Fruit fly (Drosophila melanogaster) whole organism, prepupa: ENCODE data around the gene Mical.

Experiments
- Blimp-1 ChIP-seq: fragments of 200-800 bp; sonication (Bioruptor generic); optimal IDR thresholded peaks from 3 replicates; lab custom pipeline; 2017; ENCODE audit warnings: missing biosample characterization, missing genetic modification characterization, mild to moderate bottlenecking, moderate library complexity, missing genetic modification reagents
- CG10631 ChIP-seq: fragments of 200-800 bp; sonication (Bioruptor generic); optimal IDR thresholded peaks from 2 replicates; lab custom pipeline; 2016; ENCODE audit warnings: missing biosample characterization, missing genetic modification characterization
- CG10669 ChIP-seq: fragments of 200-800 bp; sonication (Bioruptor generic); optimal IDR thresholded peaks from 3 replicates; lab custom pipeline; 2018; ENCODE audit warnings: missing biosample characterization, mild to moderate bottlenecking, missing genetic modification characterization, moderate library complexity
- CG11294 ChIP-seq: fragments of 200-800 bp; sonication (Bioruptor generic); IDR thresholded peaks from 2 replicates; pipeline ENCODE4 v1.3.6; 2022; ENCODE audit warnings: missing biosample characterization, missing genetic modification characterization
- CG11762 ChIP-seq: fragments of 200-800 bp; sonication (Bioruptor generic); optimal IDR thresholded peaks from 3 replicates; lab custom pipeline; 2016; ENCODE audit warnings: missing biosample characterization, missing genetic modification characterization; ENCODE audit not compliant: insufficient read depth
- CG11902 ChIP-seq: fragments of 200-800 bp; sonication (Bioruptor generic); optimal IDR thresholded peaks from 3 replicates; lab custom pipeline; 2016; ENCODE audit warnings: missing biosample characterization, missing genetic modification characterization
- CG15336 ChIP-seq: fragments of 200-800 bp; sonication (Bioruptor generic); IDR thresholded peaks from 2 replicates; pipeline ENCODE4 v1.3.6; 2022; ENCODE audit warnings: missing biosample characterization, missing genetic modification characterization
- CG1621 ChIP-seq: fragments of 200-800 bp; sonication (Bioruptor generic); optimal IDR thresholded peaks from 3 replicates; lab custom pipeline; 2018; ENCODE audit warnings: missing biosample characterization, mild to moderate bottlenecking, missing genetic modification characterization
- CG16779 ChIP-seq: fragments of 200-800 bp; sonication (Bioruptor generic); optimal IDR thresholded peaks from 3 replicates; lab custom pipeline; 2017; ENCODE audit warnings: missing biosample characterization, mild to moderate bottlenecking, missing genetic modification characterization
- CG31627 ChIP-seq: fragments of 200-800 bp; sonication (Bioruptor generic); optimal IDR thresholded peaks from 3 replicates; lab custom pipeline; 2016; ENCODE audit warnings: missing biosample characterization, missing genetic modification characterization
- CG32006 ChIP-seq: fragments of 200-800 bp; sonication (Bioruptor generic); optimal IDR thresholded peaks from 3 replicates; lab custom pipeline; 2017; ENCODE audit warnings: missing biosample characterization, mild to moderate bottlenecking, missing genetic modification characterization
- CG34406 ChIP-seq: fragments of 200-800 bp; sonication (Bioruptor generic); optimal IDR thresholded peaks from 3 replicates; lab custom pipeline; 2016; ENCODE audit warnings: missing biosample characterization, missing genetic modification characterization
- CG3919 ChIP-seq: fragments of 200-800 bp; sonication (Bioruptor generic); optimal IDR thresholded peaks from 3 replicates; lab custom pipeline; 2016; ENCODE audit warnings: missing biosample characterization, missing genetic modification characterization
- CG4318 ChIP-seq: fragments of 200-800 bp; sonication (Bioruptor generic); optimal IDR thresholded peaks from 3 replicates; lab custom pipeline; 2017; ENCODE audit warnings: missing biosample characterization, mild to moderate bottlenecking, missing genetic modification characterization
- CG6163 ChIP-seq: fragments of 200-800 bp; sonication (Bioruptor generic); IDR thresholded peaks from 3 replicates; pipeline ENCODE4 v1.3.6; 2022; ENCODE audit warnings: missing biosample characterization, missing genetic modification characterization
- CG6276 ChIP-seq: fragments of 200-800 bp; sonication (Bioruptor generic); optimal IDR thresholded peaks from 2 replicates; lab custom pipeline; 2017; ENCODE audit warnings: missing biosample characterization, mild to moderate bottlenecking, missing genetic modification characterization
- CG6792 ChIP-seq: fragments of 200-800 bp; sonication (Bioruptor generic); optimal IDR thresholded peaks from 3 replicates; lab custom pipeline; 2016; ENCODE audit warnings: missing biosample characterization, missing genetic modification characterization
- CG6808 ChIP-seq: fragments of 200-800 bp; sonication (Bioruptor generic); optimal IDR thresholded peaks from 3 replicates; lab custom pipeline; 2017; ENCODE audit warnings: missing biosample characterization, missing genetic modification characterization, mild to moderate bottlenecking, moderate library complexity, missing genetic modification reagents
- CG6854 ChIP-seq: fragments of 200-800 bp; sonication (Bioruptor generic); optimal IDR thresholded peaks from 2 replicates; lab custom pipeline; 2017; ENCODE audit warnings: missing biosample characterization, mild to moderate bottlenecking, missing genetic modification characterization
- CG7368 ChIP-seq: fragments of 200-800 bp; sonication (Bioruptor generic); optimal IDR thresholded peaks from 3 replicates; lab custom pipeline; 2016; ENCODE audit warnings: missing biosample characterization, missing genetic modification characterization
- CG8119 ChIP-seq: fragments of 200-800 bp; sonication (Bioruptor generic); IDR thresholded peaks from 3 replicates; pipeline ENCODE4 v1.3.6; 2022; ENCODE audit warnings: missing biosample characterization, missing genetic modification characterization
- CG8319 ChIP-seq: fragments of 200-800 bp; sonication (Bioruptor generic); optimal IDR thresholded peaks from 3 replicates; lab custom pipeline; 2016; ENCODE audit warnings: missing biosample characterization, missing genetic modification characterization
- CG9139 ChIP-seq: fragments of 200-800 bp; sonication (Bioruptor generic); optimal IDR thresholded peaks from 3 replicates; lab custom pipeline; 2017; ENCODE audit warnings: missing biosample characterization, mild to moderate bottlenecking, missing genetic modification characterization
- Eip75B ChIP-seq: fragments of 200-800 bp; sonication (Bioruptor generic); optimal IDR thresholded peaks from 3 replicates; lab custom pipeline; 2016; ENCODE audit warnings: missing biosample characterization, missing genetic modification characterization
- Eip78C ChIP-seq: fragments of 200-800 bp; sonication (Bioruptor generic); peaks from one replicate; lab custom pipeline; 2016; ENCODE audit warnings: missing biosample characterization, missing genetic modification characterization
- Eip93F ChIP-seq: fragments of 200-800 bp; sonication (Bioruptor generic); optimal IDR thresholded peaks from 2 replicates; lab custom pipeline; 2016; ENCODE audit warnings: missing biosample characterization, mild to moderate bottlenecking, missing genetic modification characterization
- Ets21C ChIP-seq: fragments of 200-800 bp; sonication (Bioruptor generic); optimal IDR thresholded peaks from 3 replicates; lab custom pipeline; 2016; ENCODE audit warnings: missing biosample characterization, missing genetic modification characterization
- Ets96B ChIP-seq: fragments of 200-800 bp; optimal IDR thresholded peaks from 2 replicates; lab custom pipeline; 2019; ENCODE audit warnings: missing biosample characterization, mild to moderate bottlenecking, missing genetic modification characterization, moderate library complexity
- Gug ChIP-seq: fragments of 200-800 bp; sonication (Bioruptor generic); IDR thresholded peaks from 2 replicates; pipeline ENCODE4 v1.3.6; 2022; ENCODE audit warnings: missing biosample characterization, missing genetic modification characterization
- Hr38 ChIP-seq: sonication (Bioruptor generic); optimal IDR thresholded peaks from 2 replicates; lab custom pipeline; 2016; ENCODE audit warnings: missing biosample characterization, missing genetic modification characterization
- Hr4 ChIP-seq: fragments of 200-800 bp; sonication (Bioruptor generic); optimal IDR thresholded peaks from 3 replicates; lab custom pipeline; 2016; ENCODE audit warnings: missing biosample characterization, missing genetic modification characterization
- Lpt ChIP-seq: fragments of 200-800 bp; sonication (Bioruptor generic); optimal IDR thresholded peaks from 3 replicates; lab custom pipeline; 2016; ENCODE audit warnings: missing biosample characterization, missing genetic modification characterization
- Met ChIP-seq: fragments of 200-800 bp; sonication (Bioruptor generic); optimal IDR thresholded peaks from 3 replicates; lab custom pipeline; 2016; ENCODE audit warnings: missing biosample characterization, missing genetic modification characterization
- OdsH ChIP-seq: fragments of 200-800 bp; sonication (Bioruptor generic); optimal IDR thresholded peaks from 3 replicates; lab custom pipeline; 2016; ENCODE audit warnings: missing biosample characterization, missing genetic modification characterization
- Smox ChIP-seq: fragments of 200-800 bp; sonication (Bioruptor generic); optimal IDR thresholded peaks from 3 replicates; lab custom pipeline; 2016; ENCODE audit warnings: missing biosample characterization, missing genetic modification characterization
- Sox102F ChIP-seq: fragments of 200-800 bp; sonication (Bioruptor generic); optimal IDR thresholded peaks from 2 replicates; lab custom pipeline; 2016; ENCODE audit warnings: missing biosample characterization, mild to moderate bottlenecking, missing genetic modification characterization
- Sox14 ChIP-seq: fragments of 200-800 bp; sonication (Bioruptor generic); optimal IDR thresholded peaks from 3 replicates; lab custom pipeline; 2016; ENCODE audit warnings: missing biosample characterization, missing genetic modification characterization
- achi ChIP-seq: fragments of 200-800 bp; sonication (Bioruptor generic); optimal IDR thresholded peaks from 3 replicates; lab custom pipeline; 2016; ENCODE audit warnings: missing biosample characterization, missing genetic modification characterization
- cyc ChIP-seq: fragments of 200-800 bp; sonication (Bioruptor generic); optimal IDR thresholded peaks from 3 replicates; lab custom pipeline; 2016; ENCODE audit warnings: missing biosample characterization, missing genetic modification characterization
- esn ChIP-seq: fragments of 200-800 bp; sonication (Bioruptor generic); optimal IDR thresholded peaks from 2 replicates; lab custom pipeline; 2016; ENCODE audit warnings: missing biosample characterization, mild to moderate bottlenecking, missing genetic modification characterization, moderate library complexity
- fd85E ChIP-seq: fragments of 200-800 bp; sonication (Bioruptor generic); optimal IDR thresholded peaks from 3 replicates; lab custom pipeline; 2016; ENCODE audit warnings: missing biosample characterization, missing genetic modification characterization
- fkh ChIP-seq: fragments of 200-800 bp; sonication (Bioruptor generic); optimal IDR thresholded peaks from 3 replicates; lab custom pipeline; 2017; ENCODE audit warnings: missing biosample characterization, mild to moderate bottlenecking, missing genetic modification characterization, moderate library complexity
- lz ChIP-seq: fragments of 200-800 bp; sonication (Bioruptor generic); optimal IDR thresholded peaks from 3 replicates; lab custom pipeline; 2016; ENCODE audit warnings: missing biosample characterization, missing genetic modification characterization
- net ChIP-seq: fragments of 200-800 bp; sonication (Bioruptor generic); optimal IDR thresholded peaks from 3 replicates; lab custom pipeline; 2016; ENCODE audit warnings: missing biosample characterization, missing genetic modification characterization
- pdm3 ChIP-seq: fragments of 200-800 bp; sonication (Bioruptor generic); optimal IDR thresholded peaks from 3 replicates; lab custom pipeline; 2016; ENCODE audit warnings: missing biosample characterization, missing genetic modification characterization
- salr ChIP-seq, 2 experiments: fragments of 200-800 bp; sonication (Bioruptor generic); optimal IDR thresholded peaks; 3 replicates each; lab custom pipeline; 2016 to 2018; ENCODE audit warnings: missing biosample characterization in 2 of 2, missing genetic modification characterization in 2 of 2, mild to moderate bottlenecking in 1 of 2
- spab ChIP-seq: fragments of 200-800 bp; sonication (Bioruptor generic); optimal IDR thresholded peaks from 2 replicates; lab custom pipeline; 2017; ENCODE audit warnings: missing biosample characterization, mild to moderate bottlenecking, missing genetic modification characterization, missing genetic modification reagents
- svp ChIP-seq: fragments of 200-800 bp; sonication (Bioruptor generic); peaks from one replicate; lab custom pipeline; 2016; ENCODE audit warnings: missing biosample characterization, missing genetic modification characterization
- topi ChIP-seq: fragments of 200-800 bp; sonication (Bioruptor generic); optimal IDR thresholded peaks from 3 replicates; lab custom pipeline; 2016; ENCODE audit warnings: missing biosample characterization, missing genetic modification characterization
- vri ChIP-seq: fragments of 200-800 bp; sonication (Bioruptor generic); optimal IDR thresholded peaks from 3 replicates; lab custom pipeline; 2016; ENCODE audit warnings: missing biosample characterization, mild to moderate bottlenecking, missing genetic modification characterization

Gene Mical

dm6 chr3R:10083077-10083476, 40.4 kb upstream of the Mical start:
- TF ChIP-seq CG6854 (GFP tag; lab: Kevin White, UChicago): no peak
- TF ChIP-seq vri (GFP tag; lab: Kevin White, UChicago): peak; percentile 37
- TF ChIP-seq Eip78C: peak; percentile 56

DNA sequence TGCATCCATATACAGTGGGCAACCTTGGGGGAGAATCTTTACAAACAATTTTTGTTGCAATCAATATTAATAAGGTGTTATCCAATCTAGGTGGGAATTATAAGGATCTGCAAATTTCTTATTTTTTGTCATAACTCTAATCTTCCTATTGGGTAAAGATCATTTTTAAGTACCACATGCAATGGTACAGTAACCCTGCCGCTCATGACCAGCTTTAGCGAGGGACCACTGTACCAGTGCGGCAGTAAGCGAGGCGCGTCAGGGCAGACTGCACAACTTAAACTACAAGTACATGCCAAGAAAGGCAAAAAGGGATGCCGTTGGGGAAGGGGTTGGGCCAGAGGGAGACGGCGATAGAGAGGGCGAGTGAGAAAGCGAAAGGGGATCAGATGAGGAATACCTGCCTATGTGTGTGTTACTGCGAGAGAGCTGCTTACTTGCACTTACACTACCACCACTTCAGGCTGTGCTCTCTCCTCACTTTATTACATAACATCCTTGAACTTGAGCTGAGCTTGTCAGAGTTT, 39.9 kb upstream of the Mical start:
- TF ChIP-seq CG15336 (GFP tag; lab: Robert Waterston, UW): peak; percentile 62
- TF ChIP-seq CG6163 (GFP tag; lab: Robert Waterston, UW): peak; percentile 84
- TF ChIP-seq topi (GFP tag; lab: Kevin White, UChicago): peak; percentile 80
- TF ChIP-seq Smox (GFP tag; lab: Kevin White, UChicago): peak; percentile 71
- TF ChIP-seq fkh (GFP tag; lab: Kevin White, UChicago): no peak
- peak; percentile 84 for TF ChIP-seq OdsH (GFP tag; lab: Kevin White, UChicago)
- peak; percentile 93 for TF ChIP-seq vri (GFP tag; lab: Kevin White, UChicago)
- TF ChIP-seq CG10631 (GFP tag; lab: Kevin White, UChicago): peak; percentile 90
- peak; percentile 93 for TF ChIP-seq CG10669 (GFP tag; lab: Kevin White, UChicago)
- peak; percentile 89 for TF ChIP-seq Sox14 (GFP tag; lab: Kevin White, UChicago)
- peak; percentile 85 for TF ChIP-seq cyc
- peak; percentile 39 for TF ChIP-seq fd85E
- peak; percentile 77 for TF ChIP-seq lz (GFP tag; lab: Kevin White, UChicago)
- TF ChIP-seq CG9139 (GFP tag; lab: Kevin White, UChicago): peak; percentile 72
- TF ChIP-seq spab: peak; percentile 92
- TF ChIP-seq CG3919 (GFP tag; lab: Kevin White, UChicago): peak; percentile 82
- TF ChIP-seq Gug (GFP tag; lab: Robert Waterston, UW): peak; percentile 65
- TF ChIP-seq CG7368 (GFP tag; lab: Kevin White, UChicago): peak; percentile 71
- peak; percentile 37 for TF ChIP-seq CG4318 (GFP tag; lab: Kevin White, UChicago)
- no peak for TF ChIP-seq Eip93F (GFP tag; lab: Kevin White, UChicago)
- peak; percentile 73 for TF ChIP-seq Hr4 (GFP tag; lab: Kevin White, UChicago)
- TF ChIP-seq CG31627 (GFP tag; lab: Kevin White, UChicago): peak; percentile 84
- TF ChIP-seq CG11902 (GFP tag; lab: Kevin White, UChicago): peak; percentile 73
- peak; percentile 63 for TF ChIP-seq Ets21C (GFP tag; lab: Kevin White, UChicago)
- peak; percentile 77 for TF ChIP-seq CG34406 (GFP tag; lab: Kevin White, UChicago)
- TF ChIP-seq CG8319 (GFP tag; lab: Kevin White, UChicago): peak; percentile 80
- peak; percentile 89 for TF ChIP-seq svp (GFP tag; lab: Kevin White, UChicago)
- no peak for TF ChIP-seq Hr38 (GFP tag; lab: Kevin White, UChicago)
- peak; percentile 68 to 91 for TF ChIP-seq salr (GFP tag; optimal IDR thresholded peaks at IDR 0.05; lab: Kevin White, UChicago)
- TF ChIP-seq Lpt: peak; percentile 46
- TF ChIP-seq net (GFP tag; lab: Kevin White, UChicago): peak; percentile 63
- TF ChIP-seq CG6276: peak; percentile 25
- TF ChIP-seq Sox102F: peak; percentile 63
- peak; percentile 66 for TF ChIP-seq CG32006 (GFP tag; lab: Kevin White, UChicago)
- peak; percentile 91 for TF ChIP-seq CG6808 (GFP tag; lab: Kevin White, UChicago)
- TF ChIP-seq esn: peak; percentile 86
- TF ChIP-seq CG11762: peak; percentile 67
- TF ChIP-seq Eip78C: peak; percentile 96
- peak; percentile 86 for TF ChIP-seq Eip75B (GFP tag; lab: Kevin White, UChicago)
- peak; percentile 65; the same call in 1 of the 2 replicates for TF ChIP-seq CG11294 (GFP tag; lab: Robert Waterston, UW)
- TF ChIP-seq Met (GFP tag; lab: Kevin White, UChicago): peak; percentile 75
- TF ChIP-seq CG16779 (tag; lab: Kevin White, UChicago): peak; percentile 65
- TF ChIP-seq CG8119 (GFP tag; lab: Robert Waterston, UW): peak; percentile 69
- peak; percentile 87 for TF ChIP-seq pdm3
- TF ChIP-seq achi: peak; percentile 80
- TF ChIP-seq Ets96B (tag; lab: Kevin White, UChicago): peak; percentile 93
- peak; percentile 89 for TF ChIP-seq CG1621
- TF ChIP-seq Blimp-1 (GFP tag; lab: Kevin White, UChicago): peak; percentile 67
- TF ChIP-seq CG6792: peak; percentile 83
